Fruit fly (Drosophila melanogaster) whole organism, pupa: ENCODE measurements around the gene LSm-4.

ENCODE experiments used
- CG10348 ChIP-seq: fragments of 200-800 bp; sonication (Bioruptor generic); IDR thresholded peaks from 2 replicates; pipeline ENCODE4 v1.3.6; 2022; ENCODE audit warnings: missing biosample characterization, missing genetic modification characterization
- CG12605 ChIP-seq: fragments of 200-800 bp; sonication (Bioruptor generic); IDR thresholded peaks from 2 replicates; pipeline ENCODE4 v1.3.6; 2022; ENCODE audit warnings: missing biosample characterization, missing genetic modification characterization
- CG15710 ChIP-seq: fragments of 200-800 bp; sonication (Bioruptor generic); optimal IDR thresholded peaks from 2 replicates; lab custom pipeline; 2018; ENCODE audit warnings: missing biosample characterization, mild to moderate bottlenecking, missing genetic modification characterization, moderate library complexity
- EcR ChIP-seq: fragments of 200-800 bp; sonication (Bioruptor generic); optimal IDR thresholded peaks from 3 replicates; lab custom pipeline; 2019; ENCODE audit warnings: missing biosample characterization, missing genetic modification characterization, mild to moderate bottlenecking, moderate library complexity, missing genetic modification reagents
- Pif1B ChIP-seq: fragments of 200-800 bp; sonication (Bioruptor generic); optimal IDR thresholded peaks from 3 replicates; lab custom pipeline; 2016; ENCODE audit warnings: missing biosample characterization, missing genetic modification characterization
- gl ChIP-seq: fragments of 200-800 bp; sonication (Bioruptor generic); optimal IDR thresholded peaks from 2 replicates; lab custom pipeline; 2018; ENCODE audit warnings: missing biosample characterization, mild to moderate bottlenecking, missing genetic modification characterization

DNA sequence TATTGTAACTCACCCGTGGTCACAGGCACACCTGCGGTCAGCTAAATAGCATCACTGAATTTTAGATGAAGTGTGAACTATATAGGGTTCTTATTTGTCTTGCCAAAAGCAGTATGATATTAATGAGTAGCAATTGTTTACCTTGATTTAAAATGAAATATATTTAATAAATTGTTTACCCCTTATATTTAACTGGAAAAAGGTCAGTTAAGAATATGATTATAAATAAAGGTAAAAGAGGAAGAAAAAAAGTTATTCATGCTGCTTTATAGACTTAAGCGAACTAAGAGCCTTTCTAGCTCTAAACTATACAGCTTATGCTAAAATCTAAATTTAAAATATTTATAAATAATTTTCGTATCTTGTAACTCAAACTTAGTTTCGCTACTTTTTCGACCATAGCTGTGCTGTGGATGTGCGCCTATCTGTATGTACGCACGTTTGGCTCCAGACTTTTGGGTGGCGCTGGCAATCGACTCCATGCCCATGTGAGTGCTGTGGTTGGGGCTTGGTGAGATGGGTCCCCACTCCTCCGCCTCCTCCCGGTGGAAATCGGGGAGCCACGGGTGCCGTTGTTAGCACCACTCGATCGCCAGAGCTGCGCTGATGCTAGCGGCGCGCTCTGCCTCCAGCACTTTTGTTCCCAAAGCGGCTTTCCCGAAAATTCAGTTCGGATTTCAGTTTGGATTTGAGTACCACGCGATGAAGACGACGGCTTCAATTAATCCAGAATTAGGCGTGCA is 37.2 kb upstream of the LSm-4 start, which contains the start of gene loh:
- TF ChIP-seq Pif1B (GFP tag; lab: Kevin White, UChicago) (no peak), EcR (GFP tag; lab: Kevin White, UChicago) (no peak), CG10348 (no peak), CG12605 (no peak), gl (no peak), CG15710 (no peak)
